Fruit fly (Drosophila melanogaster): ENCODE results near the gene pps.

- TF ChIP-seq Mio (GFP tag; optimal IDR thresholded peaks at IDR 0.05) (no peak), Jra (GFP tag; optimal IDR thresholded peaks at IDR 0.05) (no peak), sage (GFP tag; optimal IDR thresholded peaks at IDR 0.05) (no peak), rgr (GFP tag; optimal IDR thresholded peaks at IDR 0.05) (no peak), Hr78 (GFP tag; optimal IDR thresholded peaks at IDR 0.05) (no peak), brk (GFP tag; optimal IDR thresholded peaks at IDR 0.05) (no peak), lola (GFP tag; optimal IDR thresholded peaks at IDR 0.05) (no peak), Sp1 (GFP tag; optimal IDR thresholded peaks at IDR 0.05) (no peak)
Observed at dm6 chr3R:12449617-12450242, 36.1 kb downstream of the pps start.

All from whole organism, wandering third instar larva.